Fruit fly (Drosophila melanogaster) whole organism, embryonic: ENCODE results near the gene CG7065.

Experiments
- BEAF-32 ChIP-seq: fragments of 200-800 bp; sonication (Bioruptor generic); optimal IDR thresholded peaks from 3 replicates; lab custom pipeline; 2017; ENCODE audit warnings: missing biosample characterization, missing genetic modification characterization, mild to moderate bottlenecking, moderate library complexity, missing genetic modification reagents
- CG10462 ChIP-seq: fragments of 200-800 bp; sonication (Bioruptor generic); optimal IDR thresholded peaks from 2 replicates; lab custom pipeline; 2016; ENCODE audit warnings: missing biosample characterization, missing genetic modification characterization
- CG10979 ChIP-seq: fragments of 200-800 bp; sonication (Bioruptor generic); optimal IDR thresholded peaks from 2 replicates; lab custom pipeline; 2018; ENCODE audit warnings: missing biosample characterization, mild to moderate bottlenecking, missing genetic modification characterization, moderate library complexity
- CG11398 ChIP-seq: fragments of 200-800 bp; sonication (Bioruptor generic); optimal IDR thresholded peaks from 2 replicates; lab custom pipeline; 2016; ENCODE audit warnings: missing biosample characterization, missing genetic modification characterization
- CG12744 ChIP-seq: fragments of 200-800 bp; sonication (Bioruptor generic); optimal IDR thresholded peaks from 2 replicates; lab custom pipeline; 2016; ENCODE audit warnings: missing biosample characterization, missing genetic modification characterization
- CG13287 ChIP-seq: fragments of 200-800 bp; sonication (Bioruptor generic); IDR thresholded peaks from 2 replicates; pipeline ENCODE4 v1.3.6; 2022; ENCODE audit warnings: missing biosample characterization, missing genetic modification characterization; ENCODE audit not compliant: partially characterized antibody
- CG1529 ChIP-seq: fragments of 200-800 bp; sonication (Bioruptor generic); optimal IDR thresholded peaks from 3 replicates; lab custom pipeline; 2018; ENCODE audit warnings: missing biosample characterization, missing genetic modification characterization
- CG15479 ChIP-seq: fragments of 200-800 bp; sonication (Bioruptor generic); optimal IDR thresholded peaks from 3 replicates; lab custom pipeline; 2019; ENCODE audit warnings: missing biosample characterization, mild to moderate bottlenecking, missing genetic modification characterization, moderate library complexity
- CG18011 ChIP-seq: fragments of 200-800 bp; sonication (Bioruptor generic); optimal IDR thresholded peaks from 2 replicates; lab custom pipeline; 2017; ENCODE audit warnings: missing biosample characterization, missing genetic modification characterization, mild to moderate bottlenecking, moderate library complexity, missing genotype
- CG2199 ChIP-seq: fragments of 200-800 bp; sonication (Bioruptor generic); IDR thresholded peaks from 3 replicates; pipeline ENCODE4 v1.3.6; 2022; ENCODE audit warnings: missing biosample characterization, missing genetic modification characterization
- CG3065 ChIP-seq: fragments of 200-800 bp; sonication (Bioruptor generic); optimal IDR thresholded peaks from 2 replicates; lab custom pipeline; 2016; ENCODE audit warnings: missing biosample characterization, missing genetic modification characterization
- CG34376 ChIP-seq: fragments of 200-800 bp; sonication (Bioruptor generic); optimal IDR thresholded peaks from 2 replicates; lab custom pipeline; 2018; ENCODE audit warnings: missing biosample characterization, mild to moderate bottlenecking, missing genetic modification characterization
- CG3995 ChIP-seq: fragments of 200-800 bp; sonication (Bioruptor generic); optimal IDR thresholded peaks from 3 replicates; lab custom pipeline; 2016; ENCODE audit warnings: missing biosample characterization, missing genetic modification characterization
- CG8478 ChIP-seq: fragments of >200 bp; optimal IDR thresholded peaks from 2 replicates; lab custom pipeline; 2018
- CG9437 ChIP-seq: fragments of 200-800 bp; sonication (Bioruptor generic); optimal IDR thresholded peaks from 2 replicates; lab custom pipeline; 2018; ENCODE audit warnings: missing biosample characterization, mild to moderate bottlenecking, missing genetic modification characterization
- CkIIα-i1 ChIP-seq: fragments of 200-800 bp; sonication (Bioruptor generic); IDR thresholded peaks from 2 replicates; pipeline ENCODE4 v1.3.6; 2022; ENCODE audit warnings: missing biosample characterization, missing genetic modification characterization
- Dll ChIP-seq: fragments of 200-800 bp; sonication (Bioruptor generic); IDR thresholded peaks from 4 replicates; pipeline ENCODE4 v1.3.6; 2022; ENCODE audit warnings: missing biosample characterization, missing genetic modification characterization; ENCODE audit not compliant: partially characterized antibody
- Doc3 ChIP-seq: fragments of 200-800 bp; sonication (Bioruptor generic); IDR thresholded peaks from 3 replicates; pipeline ENCODE4 v1.3.6; 2022; ENCODE audit warnings: missing biosample characterization, missing genetic modification characterization; ENCODE audit not compliant: partially characterized antibody
- Dp ChIP-seq: fragments of 200-800 bp; sonication (Bioruptor generic); optimal IDR thresholded peaks from 2 replicates; lab custom pipeline; 2018; ENCODE audit warnings: missing biosample characterization, mild to moderate bottlenecking, missing genetic modification characterization, moderate library complexity
- Ets97D ChIP-seq: fragments of 200-800 bp; sonication (Bioruptor generic); optimal IDR thresholded peaks from 3 replicates; lab custom pipeline; 2016; ENCODE audit warnings: missing biosample characterization, missing genetic modification characterization
- Fer2 ChIP-seq: fragments of 200-800 bp; sonication (Bioruptor generic); optimal IDR thresholded peaks from 2 replicates; lab custom pipeline; 2018; ENCODE audit warnings: missing biosample characterization, mild to moderate bottlenecking, missing genetic modification characterization, moderate library complexity
- HLH54F ChIP-seq: fragments of 200-800 bp; sonication (Bioruptor generic); optimal IDR thresholded peaks from 3 replicates; lab custom pipeline; 2016; ENCODE audit warnings: missing biosample characterization, missing genetic modification characterization
- HmgD ChIP-seq: fragments of 200-800 bp; sonication (Bioruptor generic); optimal IDR thresholded peaks from 3 replicates; lab custom pipeline; 2016; ENCODE audit warnings: missing biosample characterization, missing genetic modification characterization
- Hmr ChIP-seq: fragments of 200-800 bp; sonication (Bioruptor generic); optimal IDR thresholded peaks from 3 replicates; lab custom pipeline; 2017; ENCODE audit warnings: mild to moderate bottlenecking, missing biosample characterization, missing genetic modification reagents, missing genetic modification characterization
- Hr78 ChIP-seq, 2 experiments: fragments of 200-800 bp in 1 of 2; fragments of >200 bp in 1 of 2; sonication (Bioruptor generic) in 1 of 2; optimal IDR thresholded peaks; 2 replicates each; lab custom pipeline; 2017 to 2019; ENCODE audit warnings: missing biosample characterization in 2 of 2, missing genetic modification characterization in 2 of 2, mild to moderate bottlenecking in 1 of 2, moderate library complexity in 1 of 2
- Lim3 ChIP-seq: fragments of 200-800 bp; sonication (Bioruptor generic); IDR thresholded peaks from 2 replicates; pipeline ENCODE4 v1.3.6; 2022; ENCODE audit warnings: missing biosample characterization, missing genetic modification characterization
- MESR4 ChIP-seq: fragments of 200-800 bp; sonication (Bioruptor generic); optimal IDR thresholded peaks from 2 replicates; lab custom pipeline; 2018; ENCODE audit warnings: missing biosample characterization, mild to moderate bottlenecking, missing genetic modification characterization, moderate library complexity
- Opbp ChIP-seq: fragments of 200-800 bp; sonication (Bioruptor generic); IDR thresholded peaks from 3 replicates; pipeline ENCODE4 v1.3.6; 2022; ENCODE audit warnings: missing biosample characterization, missing genetic modification characterization; ENCODE audit not compliant: partially characterized antibody
- Ravus ChIP-seq: fragments of 200-800 bp; sonication (Bioruptor generic); IDR thresholded peaks from 2 replicates; pipeline ENCODE4 v1.3.6; 2022; ENCODE audit warnings: missing biosample characterization, missing genetic modification characterization
- Sin3A ChIP-seq: fragments of >200 bp; optimal IDR thresholded peaks from 2 replicates; lab custom pipeline; 2018
- Sox102F ChIP-seq: fragments of 200-800 bp; sonication (Bioruptor generic); optimal IDR thresholded peaks from 2 replicates; lab custom pipeline; 2018; ENCODE audit warnings: missing biosample characterization, mild to moderate bottlenecking, missing genetic modification characterization, moderate library complexity
- Tbp ChIP-seq: fragments of >200 bp; optimal IDR thresholded peaks from 2 replicates; lab custom pipeline; 2018; ENCODE audit warnings: missing biosample characterization, missing genetic modification characterization
- Xbp1 ChIP-seq: fragments of 200-800 bp; sonication (Bioruptor generic); optimal IDR thresholded peaks from 3 replicates; lab custom pipeline; 2016; ENCODE audit warnings: missing biosample characterization, mild to moderate bottlenecking, missing genetic modification characterization
- az2 ChIP-seq: fragments of 200-800 bp; sonication (Bioruptor generic); optimal IDR thresholded peaks from 3 replicates; lab custom pipeline; 2016; ENCODE audit warnings: missing biosample characterization, missing genetic modification characterization
- bsh ChIP-seq, 2 experiments: fragments of 200-800 bp; sonication (Bioruptor generic); optimal IDR thresholded peaks; 2 replicates each; lab custom pipeline; 2017 to 2018; ENCODE audit warnings: mild to moderate bottlenecking in 2 of 2, missing biosample characterization in 2 of 2, missing genetic modification characterization in 2 of 2, moderate library complexity in 1 of 2
- ems ChIP-seq: fragments of 200-800 bp; sonication (Bioruptor generic); optimal IDR thresholded peaks from 3 replicates; lab custom pipeline; 2016; ENCODE audit warnings: missing biosample characterization, missing genetic modification characterization
- en ChIP-seq: fragments of 200-800 bp; sonication (Bioruptor generic); optimal IDR thresholded peaks from 2 replicates; lab custom pipeline; 2016; ENCODE audit warnings: missing biosample characterization, missing genetic modification characterization
- fd64A ChIP-seq: fragments of 200-800 bp; sonication (Bioruptor generic); optimal IDR thresholded peaks from 3 replicates; lab custom pipeline; 2018; ENCODE audit warnings: missing biosample characterization, mild to moderate bottlenecking, missing genetic modification characterization
- hbn ChIP-seq: fragments of 200-800 bp; sonication (Bioruptor generic); IDR thresholded peaks from 2 replicates; pipeline ENCODE4 v1.3.6; 2022; ENCODE audit warnings: missing biosample characterization, missing genetic modification characterization; ENCODE audit not compliant: partially characterized antibody
- hkb ChIP-seq, 2 experiments: fragments of 200-800 bp in 1 of 2; fragments of >200 bp in 1 of 2; sonication (Bioruptor generic) in 1 of 2; IDR thresholded peaks in 1 of 2; optimal IDR thresholded peaks in 1 of 2; 2 replicates each; pipeline versions ENCODE4 v1.3.6 to Lab custom; 2017 to 2022; ENCODE audit warnings: missing biosample characterization in 1 of 2, missing genetic modification characterization in 1 of 2
- kni ChIP-seq: fragments of 200-800 bp; sonication (Bioruptor generic); optimal IDR thresholded peaks from 3 replicates; lab custom pipeline; 2017; ENCODE audit warnings: mild to moderate bottlenecking, missing biosample characterization, missing genetic modification reagents, missing genetic modification characterization
- luna ChIP-seq: fragments of 200-800 bp; sonication (Bioruptor generic); optimal IDR thresholded peaks from 2 replicates; lab custom pipeline; 2016; ENCODE audit warnings: missing biosample characterization, missing genetic modification characterization
- pita ChIP-seq: fragments of 200-800 bp; sonication (Bioruptor generic); optimal IDR thresholded peaks from 2 replicates; lab custom pipeline; 2017; ENCODE audit warnings: missing biosample characterization, mild to moderate bottlenecking, missing genetic modification characterization
- sens-2 ChIP-seq: fragments of 200-800 bp; sonication (Bioruptor generic); IDR thresholded peaks from 2 replicates; pipeline ENCODE4 v1.3.6; 2022; ENCODE audit warnings: missing biosample characterization, missing genetic modification characterization
- shn ChIP-seq: fragments of 200-800 bp; sonication (Bioruptor generic); optimal IDR thresholded peaks from 3 replicates; lab custom pipeline; 2016; ENCODE audit warnings: missing biosample characterization, missing genetic modification characterization
- tin ChIP-seq: fragments of 200-800 bp; sonication (Bioruptor generic); optimal IDR thresholded peaks from 3 replicates; lab custom pipeline; 2016; ENCODE audit warnings: missing biosample characterization, missing genetic modification characterization
- tll ChIP-seq, 2 experiments: fragments of 200-800 bp in 1 of 2; fragments of >200 bp in 1 of 2; sonication (Bioruptor generic) in 1 of 2; optimal IDR thresholded peaks; 2 replicates each; lab custom pipeline; 2017 to 2019; ENCODE audit warnings: missing biosample characterization in 2 of 2, missing genetic modification characterization in 2 of 2, mild to moderate bottlenecking in 1 of 2, moderate library complexity in 1 of 2
- tna ChIP-seq: fragments of 200-800 bp; sonication (Bioruptor generic); IDR thresholded peaks from 2 replicates; pipeline ENCODE4 v1.3.6; 2022; ENCODE audit warnings: missing biosample characterization, missing genetic modification characterization; ENCODE audit not compliant: partially characterized antibody
- vnd ChIP-seq: fragments of 200-800 bp; sonication (Bioruptor generic); IDR thresholded peaks from 3 replicates; pipeline ENCODE4 v1.3.6; 2022; ENCODE audit warnings: missing biosample characterization, missing genetic modification characterization; ENCODE audit not compliant: partially characterized antibody

Gene CG7065

dm6 chrX:9142224-9142802 lies at the start of gene CG7065 (continued):
- TF ChIP-seq kni = no peak
- TF ChIP-seq Lim3 (GFP tag; lab: Robert Waterston, UW) = no peak
- peak; percentile 45 for TF ChIP-seq Ets97D
- peak; percentile 73 for TF ChIP-seq BEAF-32 (GFP tag; lab: Kevin White, UChicago)
- no peak for TF ChIP-seq Ravus (GFP tag; lab: Robert Waterston, UW)
- TF ChIP-seq CG10979 (tag; lab: Kevin White, UChicago) = no peak
- no peak for TF ChIP-seq CG2199
- peak; percentile 21 for TF ChIP-seq Sin3A (lab: Kevin White, UChicago)
- no peak for TF ChIP-seq HLH54F
- TF ChIP-seq CG3065 (GFP tag; lab: Kevin White, UChicago) = no peak
- no peak for TF ChIP-seq az2
- TF ChIP-seq CG9437 (GFP tag; lab: Kevin White, UChicago) = no peak
- TF ChIP-seq CG18011 (GFP tag; lab: Kevin White, UChicago) = no peak
- peak; percentile 53 for TF ChIP-seq hbn (GFP tag; lab: Robert Waterston, UW)
- TF ChIP-seq CG10462 (GFP tag; lab: Kevin White, UChicago) = no peak
- TF ChIP-seq Hmr (GFP tag; lab: Kevin White, UChicago) = no peak
- TF ChIP-seq CG8478 (lab: Kevin White, UChicago) = no peak
- TF ChIP-seq CG1529 (GFP tag; lab: Kevin White, UChicago) = no peak
- no peak for TF ChIP-seq HmgD (GFP tag; lab: Kevin White, UChicago)
- peak; percentile 55 for TF ChIP-seq MESR4 (GFP tag; lab: Kevin White, UChicago)
- no peak for TF ChIP-seq hkb (optimal IDR thresholded peaks at IDR 0.05; lab: Kevin White, UChicago)
- no peak for TF ChIP-seq hkb (GFP tag; IDR thresholded peaks at IDR 0.05; lab: Robert Waterston, UW)
- no peak for TF ChIP-seq luna (GFP tag; lab: Kevin White, UChicago)
- no peak for TF ChIP-seq tll (GFP tag; optimal IDR thresholded peaks at IDR 0.05; lab: Kevin White, UChicago)
- no peak for TF ChIP-seq ems (GFP tag; lab: Kevin White, UChicago)
- TF ChIP-seq CG11398 (GFP tag; lab: Kevin White, UChicago) = no peak
- no peak for TF ChIP-seq CkIIα-i1 (GFP tag; lab: Robert Waterston, UW)
- no peak for TF ChIP-seq CG34376 (GFP tag; lab: Kevin White, UChicago)
- TF ChIP-seq Doc3 = 0 out of 3 replicates have a peak, but pooled peaks have one; percentile 36
- TF ChIP-seq tin = no peak
- no peak for TF ChIP-seq Fer2 (tag; lab: Kevin White, UChicago)
- TF ChIP-seq Opbp (GFP tag; lab: Robert Waterston, UW) = peak; percentile 55; the same call in 2 of the 3 replicates
- no peak for TF ChIP-seq pita
- TF ChIP-seq CG12744 (GFP tag; lab: Kevin White, UChicago) = no peak
- no peak for TF ChIP-seq sens-2 (GFP tag; lab: Robert Waterston, UW)
- TF ChIP-seq tna = no peak
- no peak for TF ChIP-seq Xbp1
- peak; percentile 55 for TF ChIP-seq Dp (GFP tag; lab: Kevin White, UChicago)
- peak; percentile 77 for TF ChIP-seq CG13287 (GFP tag; lab: Robert Waterston, UW)
- TF ChIP-seq CG15479 (GFP tag; lab: Kevin White, UChicago) = no peak
- TF ChIP-seq bsh (GFP tag; optimal IDR thresholded peaks at IDR 0.05; lab: Kevin White, UChicago) = no peak
- no peak for TF ChIP-seq Hr78 (GFP tag; optimal IDR thresholded peaks at IDR 0.05; lab: Kevin White, UChicago)
- no peak for TF ChIP-seq fd64A (GFP tag; lab: Kevin White, UChicago)
- no peak for TF ChIP-seq Sox102F
- peak; percentile 67 for TF ChIP-seq vnd
- peak; percentile 68 for TF ChIP-seq Dll (GFP tag; lab: Robert Waterston, UW)
- no peak for TF ChIP-seq en (GFP tag; lab: Kevin White, UChicago)
- no peak for TF ChIP-seq shn (GFP tag; lab: Kevin White, UChicago)
- TF ChIP-seq Tbp (GFP tag; lab: Kevin White, UChicago) = no peak
- peak; percentile 20 for TF ChIP-seq CG3995 (GFP tag; lab: Kevin White, UChicago)
